Fruit fly (Drosophila melanogaster) whole organism, adult: ENCODE data around the gene CG11378.

Experiments
- CG11617 ChIP-seq: fragments of 200-800 bp; sonication (Bioruptor generic); optimal IDR thresholded peaks from 2 replicates; lab custom pipeline; 2017; ENCODE audit warnings: mild to moderate bottlenecking, missing biosample characterization, missing genetic modification reagents, missing genetic modification characterization
- CG12768 ChIP-seq: fragments of 200-800 bp; sonication (Bioruptor generic); optimal IDR thresholded peaks from 2 replicates; lab custom pipeline; 2017; ENCODE audit warnings: missing biosample characterization, missing genetic modification characterization, mild to moderate bottlenecking, moderate library complexity, missing genetic modification reagents
- CG14711 ChIP-seq: fragments of 200-800 bp; sonication (Bioruptor generic); optimal IDR thresholded peaks from 2 replicates; lab custom pipeline; 2018; ENCODE audit warnings: missing biosample characterization, mild to moderate bottlenecking, missing genetic modification characterization, moderate library complexity
- CG1620 ChIP-seq: fragments of 200-800 bp; sonication (Bioruptor generic); optimal IDR thresholded peaks from 2 replicates; lab custom pipeline; 2016; ENCODE audit warnings: missing biosample characterization, missing genetic modification characterization
- CG33017 ChIP-seq: fragments of 200-800 bp; sonication (Bioruptor generic); optimal IDR thresholded peaks from 2 replicates; lab custom pipeline; 2018; ENCODE audit warnings: missing biosample characterization, mild to moderate bottlenecking, missing genetic modification characterization, moderate library complexity
- CG5204 ChIP-seq: fragments of 200-800 bp; sonication (Bioruptor generic); optimal IDR thresholded peaks from 2 replicates; lab custom pipeline; 2016; ENCODE audit warnings: missing biosample characterization, missing genetic modification characterization
- CG7045 ChIP-seq: fragments of 200-800 bp; sonication (Bioruptor generic); optimal IDR thresholded peaks from 2 replicates; lab custom pipeline; 2017; ENCODE audit warnings: missing biosample characterization, mild to moderate bottlenecking, missing genetic modification characterization
- CG7101 ChIP-seq: fragments of 200-800 bp; sonication (Bioruptor generic); optimal IDR thresholded peaks from 2 replicates; lab custom pipeline; 2018; ENCODE audit warnings: missing biosample characterization, mild to moderate bottlenecking, missing genetic modification characterization, moderate library complexity
- Clk ChIP-seq: fragments of 200-800 bp; sonication (Bioruptor generic); optimal IDR thresholded peaks from 2 replicates; lab custom pipeline; 2017; ENCODE audit warnings: missing biosample characterization, missing genetic modification characterization
- Crg-1 ChIP-seq: fragments of 200-800 bp; sonication (Bioruptor generic); optimal IDR thresholded peaks from 2 replicates; lab custom pipeline; 2016; ENCODE audit warnings: missing biosample characterization, missing genetic modification characterization
- Hr96 ChIP-seq: fragments of 200-800 bp; sonication (Bioruptor generic); optimal IDR thresholded peaks from 2 replicates; lab custom pipeline; 2016; ENCODE audit warnings: missing biosample characterization, missing genetic modification characterization
- Mnt ChIP-seq: fragments of 200-800 bp; sonication (Bioruptor generic); optimal IDR thresholded peaks from 2 replicates; lab custom pipeline; 2016; ENCODE audit warnings: missing biosample characterization, mild to moderate bottlenecking, missing genetic modification characterization
- bab1 ChIP-seq: fragments of 200-800 bp; sonication (Bioruptor generic); optimal IDR thresholded peaks from 3 replicates; lab custom pipeline; 2019; ENCODE audit warnings: missing biosample characterization, mild to moderate bottlenecking, missing genetic modification characterization, moderate library complexity
- cic ChIP-seq: fragments of 200-800 bp; sonication (Bioruptor generic); optimal IDR thresholded peaks from 2 replicates; lab custom pipeline; 2017; ENCODE audit warnings: missing biosample characterization, mild to moderate bottlenecking, missing genetic modification characterization, moderate library complexity
- cnc ChIP-seq, 2 experiments: fragments of >200 bp; optimal IDR thresholded peaks; 2 replicates each; lab custom pipeline; 2017
- kay ChIP-seq: fragments of 200-800 bp; sonication (Bioruptor generic); peaks from one replicate; lab custom pipeline; 2016; ENCODE audit warnings: missing biosample characterization, missing genetic modification characterization, borderline replicate concordance
- ovo ChIP-seq: fragments of 200-800 bp; sonication (Bioruptor generic); optimal IDR thresholded peaks from 2 replicates; lab custom pipeline; 2016; ENCODE audit warnings: missing biosample characterization, missing genetic modification characterization
- pad ChIP-seq: fragments of 200-800 bp; sonication (Bioruptor generic); optimal IDR thresholded peaks from 3 replicates; lab custom pipeline; 2017; ENCODE audit warnings: missing biosample characterization, missing genetic modification characterization, mild to moderate bottlenecking, moderate library complexity, missing genetic modification reagents
- tj ChIP-seq: fragments of 200-800 bp; sonication (Bioruptor generic); optimal IDR thresholded peaks from 3 replicates; lab custom pipeline; 2017; ENCODE audit warnings: missing biosample characterization, mild to moderate bottlenecking, missing genetic modification characterization, moderate library complexity
- toe ChIP-seq: fragments of 200-800 bp; sonication (Bioruptor generic); optimal IDR thresholded peaks from 2 replicates; lab custom pipeline; 2016; ENCODE audit warnings: missing biosample characterization, missing genetic modification characterization

Gene CG11378

DNA sequence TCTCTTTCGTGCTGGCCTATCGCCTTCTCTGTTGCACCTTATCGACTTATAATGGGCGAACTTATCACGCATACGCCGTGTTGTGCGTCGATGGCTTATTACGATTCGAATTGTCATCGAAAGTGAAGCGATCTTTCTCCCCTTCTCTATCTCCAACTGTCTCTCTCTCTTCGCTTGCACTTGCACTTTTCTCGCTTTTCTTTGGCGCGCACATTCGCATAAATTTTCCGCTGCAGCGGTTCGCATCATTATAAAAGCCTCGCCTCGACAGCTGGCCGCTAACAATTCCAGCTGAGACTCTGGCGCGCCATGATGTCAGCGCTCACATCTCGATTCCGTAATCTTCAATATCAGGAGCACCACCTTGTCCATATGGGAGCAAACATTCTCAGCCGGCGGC lies 28.6 kb downstream of the CG11378 start, which contains the start of gene CG14625:
CG14625 (plus strand) TSS at position 301 of the 400 bp plus-strand sequence.
- TF ChIP-seq CG1620: no peak
- no peak for TF ChIP-seq CG7045 (GFP tag; lab: Kevin White, UChicago)
- no peak for TF ChIP-seq Mnt (GFP tag; lab: Kevin White, UChicago)
- TF ChIP-seq CG11617 (GFP tag; lab: Kevin White, UChicago): no peak
- TF ChIP-seq cnc (optimal IDR thresholded peaks at IDR 0.05; lab: Kevin White, UChicago): no peak
- TF ChIP-seq Hr96: no peak
- no peak for TF ChIP-seq CG12768 (GFP tag; lab: Kevin White, UChicago)
- TF ChIP-seq toe: no peak
- TF ChIP-seq CG33017 (tag; lab: Kevin White, UChicago): no peak
- no peak for TF ChIP-seq cic (GFP tag; lab: Kevin White, UChicago)
- no peak for TF ChIP-seq kay (GFP tag; lab: Kevin White, UChicago)
- no peak for TF ChIP-seq ovo (GFP tag; lab: Kevin White, UChicago)
- no peak for TF ChIP-seq CG5204 (GFP tag; lab: Kevin White, UChicago)
- TF ChIP-seq Clk: no peak
- TF ChIP-seq pad (GFP tag; lab: Kevin White, UChicago): no peak
- TF ChIP-seq tj (GFP tag; lab: Kevin White, UChicago): no peak
- TF ChIP-seq Crg-1 (GFP tag; lab: Kevin White, UChicago): no peak
- no peak for TF ChIP-seq CG7101

DNA sequence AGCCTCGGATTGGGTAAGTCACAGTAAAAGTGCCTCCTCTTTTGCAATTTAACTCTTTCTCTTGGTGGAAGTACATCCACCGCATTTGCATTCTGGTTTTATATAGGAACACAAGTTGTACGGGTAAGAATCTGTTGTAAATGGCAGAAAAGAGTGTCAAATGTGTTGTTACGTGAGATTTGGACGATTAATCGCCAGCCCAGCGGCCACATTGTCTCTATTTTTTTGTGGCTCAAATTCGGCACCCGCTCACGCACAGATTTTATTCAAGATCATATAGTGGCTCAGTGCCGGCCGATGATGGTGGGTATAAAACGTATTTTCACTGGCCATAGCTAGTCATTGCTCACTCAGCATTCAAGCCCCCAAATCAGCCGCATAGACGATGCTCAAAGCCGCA lies 32.8 kb downstream of the CG11378 start, which contains the start of gene CG11381:
CG11381 (plus strand) TSS at position 301 of the 400 bp plus-strand sequence.
- TF ChIP-seq CG14711 (tag; lab: Kevin White, UChicago): no peak

DNA sequence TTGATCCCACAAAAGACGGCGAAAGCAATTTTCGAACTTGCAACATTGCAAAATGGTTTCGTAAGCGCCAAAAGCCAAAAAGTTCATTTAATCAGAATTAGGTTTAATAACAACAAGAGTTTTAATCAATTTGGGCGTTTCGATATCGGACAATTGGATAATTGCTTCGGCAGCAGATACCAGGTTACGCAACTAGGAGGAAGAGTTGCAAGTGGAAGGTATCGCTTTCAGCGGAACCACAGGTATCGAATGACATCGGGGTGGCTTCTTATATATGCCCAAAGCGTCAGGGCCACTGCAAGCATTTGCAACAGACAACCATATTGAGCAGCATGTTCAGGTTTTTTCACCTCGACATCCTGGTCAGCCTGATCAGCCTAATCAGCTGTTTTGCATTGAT lies 35.8 kb downstream of the CG11378 start, which contains the start of gene CG14624:
CG14624 (plus strand) TSS at position 301 of the 400 bp plus-strand sequence.
- no peak for TF ChIP-seq bab1
- peak; percentile 57 for TF ChIP-seq tj (GFP tag; lab: Kevin White, UChicago)
- no peak for TF ChIP-seq Crg-1 (GFP tag; lab: Kevin White, UChicago)
- TF ChIP-seq CG12768 (GFP tag; lab: Kevin White, UChicago): no peak

DNA sequence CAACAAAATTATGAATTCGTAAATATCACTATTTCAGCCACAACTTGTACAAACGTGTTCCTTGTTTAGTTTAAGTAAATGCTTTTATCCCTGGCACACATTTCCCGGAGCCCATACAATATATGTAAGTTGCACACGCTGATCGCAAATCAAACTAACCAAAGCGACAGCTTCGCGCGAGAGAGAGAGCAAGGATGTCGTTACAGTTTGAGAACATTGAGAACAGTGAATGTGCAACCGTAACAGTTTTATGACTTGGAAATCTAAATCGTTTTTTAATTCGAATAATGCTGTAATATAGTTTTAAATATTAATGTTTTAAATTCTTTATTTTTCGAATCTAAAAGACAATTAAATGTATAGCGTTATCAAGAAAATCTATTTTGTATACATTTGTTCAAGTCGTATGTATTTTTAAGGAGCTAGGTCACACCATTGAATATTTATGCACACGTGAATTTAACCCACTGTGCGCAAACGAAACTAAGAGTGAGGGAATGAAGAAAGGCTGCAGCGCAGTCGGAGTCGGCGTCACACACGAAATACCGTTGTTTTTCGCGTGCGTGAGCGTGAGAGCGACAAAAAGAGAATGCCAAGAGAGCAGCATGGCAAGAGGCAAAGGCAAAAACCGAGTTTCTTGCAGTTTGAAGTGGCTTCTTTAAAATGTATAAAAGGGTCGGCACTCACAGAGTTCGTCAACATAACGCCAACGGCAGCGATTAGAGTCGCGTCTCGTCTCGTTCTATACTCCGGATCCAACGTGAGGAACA lies 38.8 kb downstream of the CG11378 start, which contains the start of gene CG11382:
CG11382 (plus strand) TSS at position 720 of the 770 bp plus-strand sequence.
- no peak for TF ChIP-seq Mnt (GFP tag; lab: Kevin White, UChicago)
- no peak for TF ChIP-seq cic (GFP tag; lab: Kevin White, UChicago)
- no peak for TF ChIP-seq pad (GFP tag; lab: Kevin White, UChicago)
- no peak for TF ChIP-seq tj (GFP tag; lab: Kevin White, UChicago)
- TF ChIP-seq CG11617 (GFP tag; lab: Kevin White, UChicago): no peak
- TF ChIP-seq CG1620: no peak
- no peak for TF ChIP-seq toe
- no peak for TF ChIP-seq ovo (GFP tag; lab: Kevin White, UChicago)
- TF ChIP-seq CG33017 (tag; lab: Kevin White, UChicago): no peak
- no peak for TF ChIP-seq kay (GFP tag; lab: Kevin White, UChicago)

DNA sequence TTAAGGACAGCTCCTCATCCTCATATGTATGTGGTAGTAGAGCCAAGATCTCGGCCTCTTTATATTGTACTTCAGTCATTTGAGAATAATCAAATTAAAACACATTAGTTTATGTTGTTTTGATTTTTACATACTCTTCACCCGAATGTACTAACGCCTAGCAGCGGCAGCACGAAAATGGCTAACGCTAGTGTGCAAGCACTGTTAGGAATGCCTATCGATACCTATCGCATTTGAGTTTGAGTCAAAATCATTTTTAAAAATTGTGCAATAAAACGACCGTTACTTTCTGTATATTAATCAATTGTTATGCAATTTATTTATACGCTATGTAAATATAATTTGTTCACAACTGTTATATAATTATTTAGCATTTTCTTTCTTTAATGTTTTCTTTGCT lies 44.4 kb downstream of the CG11378 start, which contains the start of gene CG11398:
CG11398 (minus strand) TSS at position 157 of the 400 bp plus-strand sequence.
- TF ChIP-seq cic (GFP tag; lab: Kevin White, UChicago) (peak; percentile 2), bab1 (peak; percentile 40), pad (GFP tag; lab: Kevin White, UChicago) (no peak)

- TF ChIP-seq CG7101 (no peak), CG5204 (GFP tag; lab: Kevin White, UChicago) (no peak), CG7045 (GFP tag; lab: Kevin White, UChicago) (no peak), Mnt (GFP tag; lab: Kevin White, UChicago) (no peak), CG14711 (tag; lab: Kevin White, UChicago) (no peak), CG11617 (GFP tag; lab: Kevin White, UChicago) (no peak), tj (GFP tag; lab: Kevin White, UChicago) (no peak), bab1 (no peak), CG33017 (tag; lab: Kevin White, UChicago) (no peak), pad (GFP tag; lab: Kevin White, UChicago) (no peak), Crg-1 (GFP tag; lab: Kevin White, UChicago) (no peak)
Measured at dm6 chrX:1216681-1217080, 46.1 kb downstream of the CG11378 start.
